Worm (Caenorhabditis elegans) whole organism, L4 larva: Measurements from ENCODE around the gene mau-8.

Experiments used
- F26F4.8 ChIP-seq: fragments of 200-800 bp; sonication (Bioruptor generic); conservative IDR thresholded peaks from 2 replicates; pipeline ENCODE4 v1.3.6; 2022; ENCODE audit warnings: missing genetic modification characterization, missing compliant biosample characterization
- F37D6.2 ChIP-seq: sonication (generic microtip); optimal IDR thresholded peaks from 2 replicates; lab custom pipeline; 2016; ENCODE audit warnings: mild to moderate bottlenecking, missing genetic modification characterization, missing compliant biosample characterization
- F44E2.7 ChIP-seq: fragments of 200-800 bp; sonication (Bioruptor generic); IDR thresholded peaks from 2 replicates; pipeline ENCODE4 v2.1.2; 2022; ENCODE audit warnings: missing genetic modification characterization, missing compliant biosample characterization
- T26A8.4 ChIP-seq: fragments of 200-800 bp; sonication (Bioruptor generic); IDR thresholded peaks from 2 replicates; pipeline ENCODE4 v1.3.6; 2022; ENCODE audit warnings: missing genetic modification characterization, missing compliant biosample characterization
- Y48G9A.11 ChIP-seq: fragments of 200-800 bp; sonication (Bioruptor generic); IDR thresholded peaks from 2 replicates; pipeline ENCODE4 v1.3.6; 2022; ENCODE audit warnings: missing genetic modification reagents, missing genetic modification characterization, missing compliant biosample characterization
- ZK546.5 ChIP-seq, 2 experiments: sonication (generic microtip); optimal IDR thresholded peaks; 2 replicates each; lab custom pipeline; 2017; ENCODE audit warnings: missing biosample characterization in 2 of 2, missing genetic modification characterization in 2 of 2
- aly-2 ChIP-seq: sonication (generic microtip); optimal IDR thresholded peaks from 2 replicates; lab custom pipeline; 2018; ENCODE audit warnings: missing biosample characterization, missing genetic modification characterization
- arid-1 ChIP-seq: fragments of 200-800 bp; sonication (Bioruptor generic); conservative IDR thresholded peaks from 2 replicates; pipeline ENCODE4 v1.3.6; 2022; ENCODE audit warnings: missing genetic modification reagents, missing genetic modification characterization, missing compliant biosample characterization
- ces-1 ChIP-seq: fragments of 150-350 bp; sonication (generic microtip); optimal IDR thresholded peaks from 4 replicates; lab custom pipeline; 2014; ENCODE audit warnings: missing biosample characterization, missing genetic modification reagents, missing genetic modification characterization
- daf-16 ChIP-seq, 3 experiments: sonication (generic microtip); optimal IDR thresholded peaks; 2 replicates each; lab custom pipeline; 2016 to 2017; ENCODE audit warnings: missing genetic modification characterization in 3 of 3, missing genetic modification reagents in 3 of 3, mild to moderate bottlenecking in 2 of 3, missing compliant biosample characterization in 2 of 3, missing biosample characterization in 1 of 3, moderate library complexity in 1 of 3
- daf-8 ChIP-seq: fragments of 200-800 bp; sonication (Bioruptor generic); IDR thresholded peaks from 2 replicates; pipeline ENCODE4 v1.3.6; 2022; ENCODE audit warnings: missing genetic modification characterization, missing compliant biosample characterization
- dmd-6 ChIP-seq: fragments of 200-800 bp; sonication (Bioruptor generic); IDR thresholded peaks from 2 replicates; pipeline ENCODE4 v1.3.6; 2022; ENCODE audit warnings: missing genetic modification reagents, missing genetic modification characterization, missing compliant biosample characterization
- dmd-8 ChIP-seq: fragments of 200-800 bp; sonication (Bioruptor generic); IDR thresholded peaks from 2 replicates; pipeline ENCODE4 v1.3.6; 2022; ENCODE audit warnings: missing genetic modification characterization, missing compliant biosample characterization
- dmd-9 ChIP-seq: fragments of 200-800 bp; sonication (Bioruptor generic); IDR thresholded peaks from 2 replicates; pipeline ENCODE4 v1.3.6; 2022; ENCODE audit warnings: missing genetic modification reagents, missing genetic modification characterization, missing compliant biosample characterization
- egl-27 ChIP-seq: sonication (generic microtip); optimal IDR thresholded peaks from 3 replicates; lab custom pipeline; 2017; ENCODE audit warnings: missing biosample characterization, missing genetic modification reagents, missing genetic modification characterization
- fkh-10 ChIP-seq: fragments of 150-350 bp; optimal IDR thresholded peaks from 2 replicates; lab custom pipeline; 2014; ENCODE audit warnings: missing biosample characterization, missing genetic modification reagents, missing genetic modification characterization
- fos-1 ChIP-seq: fragments of 150-350 bp; optimal IDR thresholded peaks from 2 replicates; lab custom pipeline; 2014; ENCODE audit warnings: missing biosample characterization, missing genetic modification characterization
- hif-1 ChIP-seq, 2 experiments: sonication (generic microtip); optimal IDR thresholded peaks; 2 replicates each; lab custom pipeline; 2016 to 2017; ENCODE audit warnings: missing compliant biosample characterization in 2 of 2, missing genetic modification characterization in 2 of 2, missing genetic modification reagents in 2 of 2, missing genotype in 2 of 2, mild to moderate bottlenecking in 1 of 2
- hlh-30 ChIP-seq: sonication (generic microtip); optimal IDR thresholded peaks from 2 replicates; lab custom pipeline; 2017; ENCODE audit warnings: antibody characterized with exemption, mild to moderate bottlenecking, missing genetic modification characterization, missing compliant biosample characterization; ENCODE audit not compliant: insufficient read depth
- jun-1 ChIP-seq: fragments of 150-350 bp; optimal IDR thresholded peaks from 2 replicates; lab custom pipeline; 2014; ENCODE audit warnings: missing biosample characterization, missing genetic modification reagents, missing genetic modification characterization
- lin-29 ChIP-seq: fragments of 200-800 bp; sonication (Bioruptor generic); IDR thresholded peaks from 2 replicates; pipeline ENCODE4 v1.3.6; 2022; ENCODE audit warnings: missing genetic modification reagents, missing genetic modification characterization, missing compliant biosample characterization
- lin-38 ChIP-seq: fragments of 200-800 bp; sonication (Bioruptor generic); IDR thresholded peaks from 2 replicates; pipeline ENCODE4 v1.3.6; 2022; ENCODE audit warnings: missing genetic modification reagents, missing genetic modification characterization, missing compliant biosample characterization
- lin-39 ChIP-seq: fragments of 150-350 bp; optimal IDR thresholded peaks from 2 replicates; lab custom pipeline; 2014; ENCODE audit warnings: missing biosample characterization, missing genetic modification reagents, missing genetic modification characterization
- lir-3 ChIP-seq: sonication (generic microtip); optimal IDR thresholded peaks from 2 replicates; lab custom pipeline; 2016; ENCODE audit warnings: mild to moderate bottlenecking, missing genetic modification characterization, missing compliant biosample characterization
- mdt-29 ChIP-seq: fragments of 200-800 bp; sonication (Bioruptor generic); IDR thresholded peaks from 2 replicates; pipeline ENCODE4 v1.3.6; 2022; ENCODE audit warnings: missing genetic modification reagents, missing genetic modification characterization, missing compliant biosample characterization
- mes-2 ChIP-seq: sonication (generic microtip); optimal IDR thresholded peaks from 2 replicates; lab custom pipeline; 2016; ENCODE audit warnings: missing genotype, mild to moderate bottlenecking, missing genetic modification characterization, missing compliant biosample characterization; ENCODE audit not compliant: poor library complexity, severe bottlenecking
- mxl-2 ChIP-seq: fragments of 200-800 bp; sonication (Bioruptor generic); conservative IDR thresholded peaks from 2 replicates; pipeline ENCODE4 v1.3.6; 2022; ENCODE audit warnings: missing genetic modification reagents, missing genetic modification characterization, missing compliant biosample characterization
- nhr-25 ChIP-seq: sonication (generic microtip); optimal IDR thresholded peaks from 2 replicates; lab custom pipeline; 2017; ENCODE audit warnings: missing genetic modification characterization, mild to moderate bottlenecking, missing compliant biosample characterization, antibody characterized with exemption, moderate library complexity, borderline replicate concordance; ENCODE audit not compliant: insufficient read depth
- nhr-28 ChIP-seq: fragments of 150-350 bp; optimal IDR thresholded peaks from 2 replicates; lab custom pipeline; 2014; ENCODE audit warnings: missing biosample characterization, missing genetic modification characterization
- nhr-41 ChIP-seq: fragments of 200-800 bp; sonication (Bioruptor generic); IDR thresholded peaks from 2 replicates; pipeline ENCODE4 v1.3.6; 2022; ENCODE audit warnings: missing genetic modification reagents, missing genetic modification characterization, missing compliant biosample characterization
- nhr-6 ChIP-seq: fragments of 150-350 bp; optimal IDR thresholded peaks from 2 replicates; lab custom pipeline; 2014; ENCODE audit warnings: missing biosample characterization, missing genetic modification characterization
- nhr-76 ChIP-seq: fragments of 150-350 bp; optimal IDR thresholded peaks from 2 replicates; lab custom pipeline; 2014; ENCODE audit warnings: missing biosample characterization, missing genetic modification characterization
- nhr-77 ChIP-seq: fragments of 150-350 bp; optimal IDR thresholded peaks from 2 replicates; lab custom pipeline; 2014; ENCODE audit warnings: missing biosample characterization, missing genetic modification characterization
- pqm-1 ChIP-seq: sonication (generic microtip); optimal IDR thresholded peaks from 2 replicates; lab custom pipeline; 2017; ENCODE audit warnings: missing biosample characterization, missing genetic modification characterization
- saeg-2 ChIP-seq: fragments of 200-800 bp; sonication (Bioruptor generic); IDR thresholded peaks from 2 replicates; pipeline ENCODE4 v1.3.6; 2022; ENCODE audit warnings: missing genetic modification reagents, missing genetic modification characterization, missing compliant biosample characterization
- snpc-1.2 ChIP-seq: fragments of 200-800 bp; sonication (Bioruptor generic); IDR thresholded peaks from 2 replicates; pipeline ENCODE4 v1.3.6; 2022; ENCODE audit warnings: missing genetic modification reagents, missing genetic modification characterization, missing compliant biosample characterization
- unc-62 ChIP-seq, 3 experiments: fragments of 150-350 bp in 1 of 3; sonication (generic microtip); optimal IDR thresholded peaks in 2 of 3; peaks in 1 of 3; 1 replicate in 1 of 3; 2 replicates in 2 of 3; lab custom pipeline; 2014 to 2017; ENCODE audit warnings: missing biosample characterization in 3 of 3, missing genetic modification characterization in 3 of 3, missing genetic modification reagents in 3 of 3, missing genotype in 1 of 3
- zip-2 ChIP-seq: fragments of 150-350 bp; optimal IDR thresholded peaks from 2 replicates; lab custom pipeline; 2014; ENCODE audit warnings: missing biosample characterization, missing genetic modification characterization

mau-8 gene

DNA sequence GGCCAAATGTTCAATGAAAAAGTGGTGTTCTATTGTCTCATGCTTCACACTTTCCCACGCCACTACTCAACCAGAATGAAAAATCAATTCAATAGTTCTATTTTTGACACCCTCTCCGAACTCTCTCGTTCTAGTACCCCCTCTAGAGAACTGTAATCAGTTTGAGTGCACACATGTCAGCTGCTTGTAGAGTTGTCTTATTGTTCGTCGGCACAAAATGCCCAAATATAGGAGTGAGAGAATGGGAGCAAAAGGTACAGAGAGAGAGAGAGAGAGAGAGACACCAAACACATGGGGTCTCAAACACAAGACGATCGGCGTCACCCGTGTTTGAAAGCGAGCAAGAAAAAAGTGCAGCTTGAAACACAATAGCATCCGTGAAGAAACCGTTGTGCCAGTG lies 43.5 kb upstream of the mau-8 start (continued):
- peak; percentile 53 for TF ChIP-seq dmd-6 (GFP tag; lab: Robert Waterston, UW)
- no peak for TF ChIP-seq nhr-25 (tag; lab: Kevin White, UChicago)
- TF ChIP-seq fos-1 (tag; lab: Kevin White, UChicago) = no peak
- TF ChIP-seq zip-2 (tag; lab: Kevin White, UChicago) = no peak
- peak; percentile 0 for TF ChIP-seq nhr-77 (tag; lab: Kevin White, UChicago)
- no peak for TF ChIP-seq lir-3 (tag; lab: Kevin White, UChicago)
- peak; percentile 77 for TF ChIP-seq nhr-28
- no peak for TF ChIP-seq mes-2 (tag; lab: Kevin White, UChicago)
- TF ChIP-seq snpc-1.2 (GFP tag; lab: Robert Waterston, UW) = no peak
- TF ChIP-seq nhr-76 (tag; lab: Kevin White, UChicago) = no peak
- TF ChIP-seq lin-29 (GFP tag; lab: Robert Waterston, UW) = no peak
- no peak for TF ChIP-seq dmd-9 (GFP tag; lab: Robert Waterston, UW)
- TF ChIP-seq aly-2 = no peak
- TF ChIP-seq lin-39 (tag; lab: Kevin White, UChicago) = no peak
- TF ChIP-seq unc-62 (GFP tag; optimal IDR thresholded peaks at IDR 0.05 in 1 of 2; lab: Kevin White, UChicago) = peak in 1 of 2 experiments; percentile 76
- no peak for TF ChIP-seq unc-62 (tag; optimal IDR thresholded peaks at IDR 0.05; lab: Kevin White, UChicago)
- no peak for TF ChIP-seq fkh-10
- TF ChIP-seq Y48G9A.11 (GFP tag; lab: Robert Waterston, UW) = no peak
- TF ChIP-seq nhr-41 = no peak
- TF ChIP-seq lin-38 (GFP tag; lab: Robert Waterston, UW) = no peak
- TF ChIP-seq arid-1 (GFP tag; lab: Robert Waterston, UW) = no peak
- no peak for TF ChIP-seq ces-1 (GFP tag; lab: Kevin White, UChicago)
- peak; percentile 48 for TF ChIP-seq hlh-30 (tag; lab: Kevin White, UChicago)
- TF ChIP-seq jun-1 = no peak
- TF ChIP-seq hif-1 (tag; optimal IDR thresholded peaks at IDR 0.05; lab: Kevin White, UChicago) = peak in 1 of 2 experiments; percentile 27
- TF ChIP-seq daf-8 (GFP tag; lab: Robert Waterston, UW) = no peak
- TF ChIP-seq T26A8.4 = peak; percentile 28
- no peak for TF ChIP-seq mdt-29 (GFP tag; lab: Robert Waterston, UW)
- TF ChIP-seq saeg-2 (GFP tag; lab: Robert Waterston, UW) = no peak
- TF ChIP-seq pqm-1 = peak; percentile 11
- TF ChIP-seq F44E2.7 = no peak
- no peak for TF ChIP-seq mxl-2 (GFP tag; lab: Robert Waterston, UW)
- no peak for TF ChIP-seq daf-16 (GFP tag; optimal IDR thresholded peaks at IDR 0.05; lab: Kevin White, UChicago)
- TF ChIP-seq daf-16 (tag; optimal IDR thresholded peaks at IDR 0.05; lab: Kevin White, UChicago) = peak; percentile 11
- no peak for TF ChIP-seq nhr-6 (tag; lab: Kevin White, UChicago)
- TF ChIP-seq egl-27 (tag; lab: Kevin White, UChicago) = no peak
- no peak for TF ChIP-seq F37D6.2 (tag; lab: Kevin White, UChicago)
- no peak for TF ChIP-seq ZK546.5 (tag; optimal IDR thresholded peaks at IDR 0.05; lab: Kevin White, UChicago)
- TF ChIP-seq dmd-8 (GFP tag; lab: Robert Waterston, UW) = no peak

DNA sequence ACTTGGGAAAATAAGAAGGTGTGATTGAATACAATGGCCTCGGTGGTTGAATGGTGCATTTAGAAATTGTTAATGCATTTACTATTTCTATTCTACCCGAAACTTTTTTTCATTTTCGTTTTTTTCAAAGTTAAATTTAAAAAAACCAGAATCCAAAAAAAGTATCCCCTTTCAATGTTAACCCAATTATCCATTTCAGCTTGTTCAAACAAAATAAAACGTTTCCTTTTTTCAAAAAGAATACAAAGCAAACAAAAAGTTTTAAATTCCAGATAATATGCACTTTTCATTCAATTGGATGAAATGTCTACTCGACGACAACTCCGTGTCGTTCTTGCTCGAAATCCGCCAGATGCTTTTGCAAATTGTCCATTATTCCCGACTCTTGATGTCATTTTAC lies 35.3 kb upstream of the mau-8 start, which contains the start of gene W02A2.5:
Gene W02A2.5, plus strand, starts transcription at position 301 of the 400 bp plus-strand sequence.
- TF ChIP-seq F26F4.8 (GFP tag; lab: Robert Waterston, UW) = no peak
- TF ChIP-seq unc-62 (GFP tag; optimal IDR thresholded peaks at IDR 0.05 in 1 of 2; lab: Kevin White, UChicago) = peak in 1 of 2 experiments; percentile 62
- TF ChIP-seq unc-62 (tag; optimal IDR thresholded peaks at IDR 0.05; lab: Kevin White, UChicago) = no peak
- TF ChIP-seq, all 104 proteins: peak for 1
